Worm (Caenorhabditis elegans) whole organism, young adult: ENCODE results near the gene rec-8.

ENCODE experiments used
- B0035.1 ChIP-seq: sonication (generic microtip); optimal IDR thresholded peaks from 2 replicates; lab custom pipeline; 2016; ENCODE audit warnings: missing genetic modification characterization, mild to moderate bottlenecking, missing compliant biosample characterization, missing genotype, missing genetic modification reagents
- D2030.7 ChIP-seq: fragments of 200-800 bp; sonication (Bioruptor generic); IDR thresholded peaks from 2 replicates; pipeline ENCODE4 v1.3.6; 2022; ENCODE audit warnings: missing genetic modification reagents, missing genetic modification characterization, missing compliant biosample characterization
- F10E7.11 ChIP-seq: sonication (generic microtip); optimal IDR thresholded peaks from 2 replicates; lab custom pipeline; 2017; ENCODE audit warnings: mild to moderate bottlenecking, missing genetic modification characterization, moderate library complexity, missing compliant biosample characterization
- F22D6.2 ChIP-seq: sonication (generic microtip); optimal IDR thresholded peaks from 2 replicates; lab custom pipeline; 2016; ENCODE audit warnings: mild to moderate bottlenecking, missing genetic modification characterization, missing compliant biosample characterization
- F23B12.7 ChIP-seq: sonication (generic microtip); optimal IDR thresholded peaks from 2 replicates; lab custom pipeline; 2017; ENCODE audit warnings: missing genetic modification characterization, mild to moderate bottlenecking, missing compliant biosample characterization, antibody characterized with exemption, moderate library complexity; ENCODE audit not compliant: insufficient read depth
- F37B4.10 ChIP-seq: fragments of 200-800 bp; sonication (Bioruptor generic); IDR thresholded peaks from 2 replicates; pipeline ENCODE4 v1.3.6; 2022; ENCODE audit warnings: missing genetic modification characterization, missing compliant biosample characterization
- F39B2.1 ChIP-seq: fragments of 200-800 bp; sonication (Bioruptor generic); IDR thresholded peaks from 2 replicates; pipeline ENCODE4 v1.3.6; 2022; ENCODE audit warnings: missing genetic modification reagents, missing genetic modification characterization, missing compliant biosample characterization
- F49E8.2 ChIP-seq: sonication (generic microtip); optimal IDR thresholded peaks from 3 replicates; lab custom pipeline; 2017; ENCODE audit warnings: missing genetic modification characterization, mild to moderate bottlenecking, missing compliant biosample characterization, antibody characterized with exemption, moderate library complexity; ENCODE audit not compliant: insufficient read depth
- K12H6.12 ChIP-seq: fragments of 200-800 bp; sonication (Bioruptor generic); optimal IDR thresholded peaks from 2 replicates; lab custom pipeline; 2018; ENCODE audit warnings: mild to moderate bottlenecking, missing genetic modification characterization, missing compliant biosample characterization
- Y53F4B.3 ChIP-seq: fragments of 200-800 bp; sonication (Bioruptor generic); IDR thresholded peaks from 2 replicates; pipeline ENCODE4 v1.3.6; 2022; ENCODE audit warnings: missing genetic modification reagents, missing genetic modification characterization, missing compliant biosample characterization
- ama-1 ChIP-seq, 3 experiments: fragments of 150-350 bp in 1 of 3; sonication (generic microtip) in 2 of 3; optimal IDR thresholded peaks; 2 replicates each; lab custom pipeline; 2014 to 2018; ENCODE audit warnings: missing biosample characterization in 2 of 3, missing genetic modification characterization in 2 of 3, missing genetic modification reagents in 2 of 3
- aptf-3 ChIP-seq: fragments of 200-800 bp; sonication (Bioruptor generic); IDR thresholded peaks from 2 replicates; pipeline ENCODE4 v1.3.6; 2022; ENCODE audit warnings: missing genetic modification characterization, missing compliant biosample characterization
- attf-3 ChIP-seq: fragments of 200-800 bp; sonication (Bioruptor generic); conservative IDR thresholded peaks from 2 replicates; pipeline ENCODE4 v1.3.6; 2022; ENCODE audit warnings: missing genetic modification reagents, missing genetic modification characterization, missing compliant biosample characterization
- attf-5 ChIP-seq: fragments of 200-800 bp; sonication (Bioruptor generic); optimal IDR thresholded peaks from 2 replicates; lab custom pipeline; 2018; ENCODE audit warnings: mild to moderate bottlenecking, missing genetic modification characterization, missing compliant biosample characterization
- attf-6 ChIP-seq: fragments of 200-800 bp; sonication (Bioruptor generic); IDR thresholded peaks from 2 replicates; pipeline ENCODE4 v1.3.6; 2022; ENCODE audit warnings: missing genetic modification reagents, missing genetic modification characterization, missing compliant biosample characterization
- ccch-3 ChIP-seq: fragments of 200-800 bp; sonication (Bioruptor generic); optimal IDR thresholded peaks from 2 replicates; lab custom pipeline; 2018; ENCODE audit warnings: mild to moderate bottlenecking, missing genetic modification characterization, missing compliant biosample characterization
- ceh-27 ChIP-seq: fragments of 200-800 bp; sonication (Bioruptor generic); optimal IDR thresholded peaks from 2 replicates; lab custom pipeline; 2018; ENCODE audit warnings: mild to moderate bottlenecking, missing genetic modification characterization, moderate library complexity, missing compliant biosample characterization
- dox-1 ChIP-seq: fragments of 200-800 bp; sonication (Bioruptor generic); IDR thresholded peaks from 2 replicates; pipeline ENCODE4 v1.3.6; 2022; ENCODE audit warnings: missing genetic modification reagents, missing genetic modification characterization, missing compliant biosample characterization
- dpff-1 ChIP-seq: sonication (generic microtip); optimal IDR thresholded peaks from 2 replicates; lab custom pipeline; 2017; ENCODE audit warnings: mild to moderate bottlenecking, missing genetic modification characterization, missing compliant biosample characterization
- dpl-1 ChIP-seq: fragments of 150-350 bp; optimal IDR thresholded peaks from 2 replicates; lab custom pipeline; 2014; ENCODE audit warnings: missing biosample characterization, missing genetic modification reagents, missing genetic modification characterization
- efl-1 ChIP-seq: fragments of 150-350 bp; optimal IDR thresholded peaks from 2 replicates; lab custom pipeline; 2014; ENCODE audit warnings: missing biosample characterization, missing genetic modification reagents, missing genetic modification characterization
- egl-18 ChIP-seq: fragments of 200-800 bp; sonication (Bioruptor generic); IDR thresholded peaks from 2 replicates; pipeline ENCODE4 v1.3.6; 2022; ENCODE audit warnings: missing genetic modification reagents, missing genetic modification characterization, missing compliant biosample characterization
- egrh-3 ChIP-seq: fragments of 200-800 bp; sonication (Bioruptor generic); IDR thresholded peaks from 2 replicates; pipeline ENCODE4 v1.3.6; 2022; ENCODE audit warnings: missing genetic modification reagents, missing genetic modification characterization, missing compliant biosample characterization
- ets-4 ChIP-seq: fragments of 200-800 bp; sonication (Bioruptor generic); optimal IDR thresholded peaks from 2 replicates; lab custom pipeline; 2018; ENCODE audit warnings: mild to moderate bottlenecking, missing genetic modification characterization, missing compliant biosample characterization
- him-1 ChIP-seq: sonication (generic microtip); optimal IDR thresholded peaks from 2 replicates; lab custom pipeline; 2016; ENCODE audit warnings: missing genotype, missing genetic modification reagents, missing genetic modification characterization, missing compliant biosample characterization
- hlh-12 ChIP-seq: sonication (generic microtip); optimal IDR thresholded peaks from 2 replicates; lab custom pipeline; 2016; ENCODE audit warnings: missing genetic modification characterization, missing compliant biosample characterization
- hlh-26 ChIP-seq: fragments of 200-800 bp; sonication (Bioruptor generic); conservative IDR thresholded peaks from 2 replicates; pipeline ENCODE4 v1.3.6; 2022; ENCODE audit warnings: missing genetic modification reagents, missing genetic modification characterization, missing compliant biosample characterization
- hmg-1.2 ChIP-seq: fragments of 200-800 bp; sonication (Bioruptor generic); IDR thresholded peaks from 2 replicates; pipeline ENCODE4 v1.3.6; 2022; ENCODE audit warnings: missing genetic modification reagents, missing genetic modification characterization, missing compliant biosample characterization
- lag-1 ChIP-seq: fragments of 200-800 bp; sonication (Bioruptor generic); IDR thresholded peaks from 2 replicates; pipeline ENCODE4 v1.3.6; 2022; ENCODE audit warnings: missing genetic modification reagents, missing genetic modification characterization, missing compliant biosample characterization
- lin-40 ChIP-seq: sonication (generic microtip); optimal IDR thresholded peaks from 2 replicates; lab custom pipeline; 2016; ENCODE audit warnings: missing genetic modification characterization, mild to moderate bottlenecking, missing compliant biosample characterization, missing genotype, missing genetic modification reagents
- lin-54 ChIP-seq: fragments of 200-800 bp; sonication (Bioruptor generic); optimal IDR thresholded peaks from 2 replicates; lab custom pipeline; 2018; ENCODE audit warnings: mild to moderate bottlenecking, missing genetic modification characterization, missing compliant biosample characterization
- madf-10 ChIP-seq: sonication (generic microtip); optimal IDR thresholded peaks from 2 replicates; lab custom pipeline; 2016; ENCODE audit warnings: mild to moderate bottlenecking, missing genetic modification characterization, missing compliant biosample characterization
- madf-3 ChIP-seq: fragments of 200-800 bp; sonication (Bioruptor generic); IDR thresholded peaks from 2 replicates; pipeline ENCODE4 v1.3.6; 2022; ENCODE audit warnings: missing genetic modification reagents, missing genetic modification characterization, missing compliant biosample characterization
- madf-6 ChIP-seq: fragments of 200-800 bp; sonication (Bioruptor generic); IDR thresholded peaks from 2 replicates; pipeline ENCODE4 v1.3.6; 2022; ENCODE audit warnings: missing genetic modification reagents, missing genetic modification characterization, missing compliant biosample characterization
- mcd-1 ChIP-seq: fragments of 200-800 bp; sonication (Bioruptor generic); IDR thresholded peaks from 2 replicates; pipeline ENCODE4 v1.3.6; 2022; ENCODE audit warnings: missing genetic modification reagents, missing genetic modification characterization, missing compliant biosample characterization
- mel-28 ChIP-seq: sonication (generic microtip); optimal IDR thresholded peaks from 2 replicates; lab custom pipeline; 2016; ENCODE audit warnings: borderline replicate concordance, mild to moderate bottlenecking, missing genetic modification characterization, missing compliant biosample characterization
- mes-4 ChIP-seq: sonication (generic microtip); optimal IDR thresholded peaks from 2 replicates; lab custom pipeline; 2016; ENCODE audit warnings: missing genotype, missing genetic modification characterization, missing compliant biosample characterization
- mxl-1 ChIP-seq: sonication (generic microtip); optimal IDR thresholded peaks from 2 replicates; lab custom pipeline; 2016; ENCODE audit warnings: missing genetic modification characterization, missing compliant biosample characterization
- nhr-120 ChIP-seq: fragments of 200-800 bp; sonication (Bioruptor generic); IDR thresholded peaks from 2 replicates; pipeline ENCODE4 v1.3.6; 2022; ENCODE audit warnings: missing genetic modification characterization, missing compliant biosample characterization
- rcor-1 ChIP-seq: fragments of 200-800 bp; sonication (Bioruptor generic); IDR thresholded peaks from 2 replicates; pipeline ENCODE4 v1.3.6; 2022; ENCODE audit warnings: missing genetic modification reagents, missing genetic modification characterization, missing compliant biosample characterization
- repo-1 ChIP-seq: sonication (generic microtip); optimal IDR thresholded peaks from 2 replicates; lab custom pipeline; 2017; ENCODE audit warnings: mild to moderate bottlenecking, missing genetic modification characterization, missing compliant biosample characterization
- rpc-1 ChIP-seq, 2 experiments: fragments of 150-350 bp in 1 of 2; sonication (generic microtip) in 1 of 2; optimal IDR thresholded peaks; 2 replicates each; lab custom pipeline; 2014 to 2018; ENCODE audit warnings: missing biosample characterization in 1 of 2, missing genetic modification characterization in 1 of 2, missing genetic modification reagents in 1 of 2, missing genotype in 1 of 2
- snpc-3.4 ChIP-seq: sonication (generic microtip); optimal IDR thresholded peaks from 2 replicates; lab custom pipeline; 2017; ENCODE audit warnings: missing genetic modification characterization, mild to moderate bottlenecking, missing compliant biosample characterization, antibody characterized with exemption, moderate library complexity, missing genotype, missing genetic modification reagents
- sptf-2 ChIP-seq: fragments of 200-800 bp; sonication (Bioruptor generic); optimal IDR thresholded peaks from 2 replicates; lab custom pipeline; 2018; ENCODE audit warnings: mild to moderate bottlenecking, missing genetic modification characterization, missing compliant biosample characterization
- tbx-9 ChIP-seq: sonication (generic microtip); optimal IDR thresholded peaks from 2 replicates; lab custom pipeline; 2016; ENCODE audit warnings: borderline replicate concordance, missing genetic modification characterization, inconsistent platforms, missing compliant biosample characterization
- tlf-1 ChIP-seq: fragments of 200-800 bp; sonication (Bioruptor generic); optimal IDR thresholded peaks from 2 replicates; lab custom pipeline; 2018; ENCODE audit warnings: mild to moderate bottlenecking, missing genetic modification characterization, missing compliant biosample characterization
- zfh-2 ChIP-seq: fragments of 200-800 bp; sonication (Bioruptor generic); conservative IDR thresholded peaks from 2 replicates; pipeline ENCODE4 v1.3.6; 2022; ENCODE audit warnings: missing genetic modification reagents, missing genetic modification characterization, missing compliant biosample characterization
- ztf-18 ChIP-seq: sonication (generic microtip); optimal IDR thresholded peaks from 2 replicates; lab custom pipeline; 2016; ENCODE audit warnings: missing genotype, mild to moderate bottlenecking, missing genetic modification characterization, missing compliant biosample characterization
- ztf-28 ChIP-seq: fragments of 200-800 bp; sonication (Bioruptor generic); IDR thresholded peaks from 2 replicates; pipeline ENCODE4 v1.3.6; 2022; ENCODE audit warnings: missing genetic modification reagents, missing genetic modification characterization, missing compliant biosample characterization

The rec-8 gene

DNA sequence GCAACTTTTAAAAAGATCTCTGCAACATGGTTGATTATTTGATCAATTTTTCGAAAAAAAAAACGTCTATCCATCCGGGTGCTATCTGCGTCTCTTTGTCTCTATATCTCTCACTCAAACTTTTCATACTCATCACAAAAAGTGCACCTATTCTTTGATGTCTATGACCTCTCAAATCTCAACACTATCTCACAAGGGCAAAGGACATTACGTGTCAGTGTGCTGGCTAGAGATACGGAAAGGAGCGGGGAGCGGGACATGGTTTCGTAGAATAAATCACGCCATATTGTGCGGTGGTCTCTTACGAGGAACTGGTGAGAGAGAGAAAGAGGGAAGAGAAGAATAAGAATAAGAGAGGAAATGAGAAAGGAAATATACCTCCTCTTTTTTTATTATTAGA, 30.6 kb downstream of the rec-8 start (continued):
- TF ChIP-seq mel-28 (tag; lab: Kevin White, UChicago) (no peak), tlf-1 (GFP tag; lab: Kevin White, UChicago) (peak; percentile 64), hmg-1.2 (GFP tag; lab: Robert Waterston, UW) (peak; percentile 81), F10E7.11 (no peak), F49E8.2 (tag; lab: Kevin White, UChicago) (no peak), mes-4 (no peak), sptf-2 (no peak), hlh-12 (tag; lab: Kevin White, UChicago) (no peak), ztf-28 (no peak), lag-1 (GFP tag; lab: Robert Waterston, UW) (no peak), mxl-1 (tag; lab: Kevin White, UChicago) (no peak), zfh-2 (GFP tag; lab: Robert Waterston, UW) (peak; percentile 36; the same call in 1 of the 2 replicates), F22D6.2 (no peak), ccch-3 (no peak), madf-6 (GFP tag; lab: Robert Waterston, UW) (no peak), dox-1 (GFP tag; lab: Robert Waterston, UW) (peak; percentile 50; the same call in 1 of the 2 replicates), attf-3 (GFP tag; lab: Robert Waterston, UW) (no peak), egrh-3 (GFP tag; lab: Robert Waterston, UW) (no peak), madf-10 (tag; lab: Kevin White, UChicago) (peak; percentile 58), dpff-1 (tag; lab: Kevin White, UChicago) (no peak), aptf-3 (GFP tag; lab: Robert Waterston, UW) (no peak), ets-4 (peak; percentile 49), D2030.7 (GFP tag; lab: Robert Waterston, UW) (no peak), ama-1 (optimal IDR thresholded peaks at IDR 0.05; lab: Kevin White, UChicago) (no peak), ama-1 (GFP tag; optimal IDR thresholded peaks at IDR 0.05; lab: Kevin White, UChicago) (no peak), F37B4.10 (GFP tag; lab: Robert Waterston, UW) (no peak), lin-40 (peak; percentile 81), attf-6 (no peak), efl-1 (GFP tag; lab: Kevin White, UChicago) (no peak), rpc-1 (optimal IDR thresholded peaks at IDR 0.05; lab: Kevin White, UChicago) (no peak), rpc-1 (tag; optimal IDR thresholded peaks at IDR 0.05; lab: Kevin White, UChicago) (no peak), ceh-27 (GFP tag; lab: Kevin White, UChicago) (peak; percentile 21), mcd-1 (peak; percentile 57; the same call in 1 of the 2 replicates), repo-1 (tag; lab: Kevin White, UChicago) (no peak), egl-18 (GFP tag; lab: Robert Waterston, UW) (no peak), Y53F4B.3 (GFP tag; lab: Robert Waterston, UW) (no peak), B0035.1 (tag; lab: Kevin White, UChicago) (no peak), hlh-26 (GFP tag; lab: Robert Waterston, UW) (no peak), F39B2.1 (no peak), attf-5 (GFP tag; lab: Kevin White, UChicago) (peak; percentile 77), nhr-120 (no peak), rcor-1 (GFP tag; lab: Robert Waterston, UW) (no peak), lin-54 (GFP tag; lab: Kevin White, UChicago) (peak; percentile 43), snpc-3.4 (tag; lab: Kevin White, UChicago) (peak; percentile 26), madf-3 (no peak), F23B12.7 (no peak), tbx-9 (tag; lab: Kevin White, UChicago) (no peak), ztf-18 (tag; lab: Kevin White, UChicago) (peak; percentile 15), him-1 (tag; lab: Kevin White, UChicago) (no peak), dpl-1 (no peak), K12H6.12 (tag; lab: Kevin White, UChicago) (no peak)
